Fruit fly (Drosophila melanogaster) whole organism, embryonic: ENCODE measurements around the gene Alh.

Source experiments
- Antp ChIP-seq: fragments of 200-800 bp; sonication (Bioruptor generic); optimal IDR thresholded peaks from 3 replicates; lab custom pipeline; 2016; ENCODE audit warnings: missing biosample characterization, missing genetic modification characterization
- Atf-2 ChIP-seq: fragments of 200-800 bp; sonication (Bioruptor generic); optimal IDR thresholded peaks from 2 replicates; lab custom pipeline; 2016; ENCODE audit warnings: missing biosample characterization, missing genetic modification characterization
- Blimp-1 ChIP-seq: fragments of 200-800 bp; sonication (Bioruptor generic); optimal IDR thresholded peaks from 3 replicates; lab custom pipeline; 2018; ENCODE audit warnings: missing biosample characterization, missing genetic modification characterization, mild to moderate bottlenecking, moderate library complexity, missing genetic modification reagents
- CG10209 ChIP-seq: fragments of 200-800 bp; sonication (Bioruptor generic); optimal IDR thresholded peaks from 3 replicates; lab custom pipeline; 2017; ENCODE audit warnings: missing biosample characterization, mild to moderate bottlenecking, missing genetic modification characterization, missing genetic modification reagents
- CG11695 ChIP-seq: fragments of 200-800 bp; sonication (Bioruptor generic); IDR thresholded peaks from 3 replicates; pipeline ENCODE4 v1.3.6; 2022; ENCODE audit warnings: missing biosample characterization, missing genetic modification characterization
- CG12299 ChIP-seq: fragments of 200-800 bp; sonication (Bioruptor generic); optimal IDR thresholded peaks from 2 replicates; lab custom pipeline; 2018; ENCODE audit warnings: missing biosample characterization, mild to moderate bottlenecking, missing genetic modification characterization
- CG13624 ChIP-seq: fragments of 200-800 bp; sonication (Bioruptor generic); optimal IDR thresholded peaks from 2 replicates; lab custom pipeline; 2016; ENCODE audit warnings: missing biosample characterization, missing genetic modification characterization
- CG15479 ChIP-seq: fragments of 200-800 bp; sonication (Bioruptor generic); optimal IDR thresholded peaks from 3 replicates; lab custom pipeline; 2019; ENCODE audit warnings: missing biosample characterization, mild to moderate bottlenecking, missing genetic modification characterization, moderate library complexity
- CG16815 ChIP-seq: fragments of 200-800 bp; sonication (Bioruptor generic); optimal IDR thresholded peaks from 3 replicates; lab custom pipeline; 2017; ENCODE audit warnings: missing biosample characterization, mild to moderate bottlenecking, missing genetic modification characterization
- CG17186 ChIP-seq: fragments of 200-800 bp; sonication (Bioruptor generic); optimal IDR thresholded peaks from 3 replicates; lab custom pipeline; 2017; ENCODE audit warnings: missing biosample characterization, missing genetic modification reagents, missing genetic modification characterization
- CG2712 ChIP-seq: fragments of 200-800 bp; optimal IDR thresholded peaks from 3 replicates; lab custom pipeline; 2019; ENCODE audit warnings: missing biosample characterization, mild to moderate bottlenecking, missing genetic modification characterization, moderate library complexity
- CG31441 ChIP-seq: fragments of 200-800 bp; sonication (Bioruptor generic); IDR thresholded peaks from 2 replicates; pipeline ENCODE4 v1.3.6; 2022; ENCODE audit warnings: missing biosample characterization, missing genetic modification characterization
- CG33213 ChIP-seq: fragments of 200-800 bp; sonication (Bioruptor generic); optimal IDR thresholded peaks from 3 replicates; lab custom pipeline; 2016; ENCODE audit warnings: missing biosample characterization, missing genetic modification characterization
- CG5245 ChIP-seq: fragments of 200-800 bp; sonication (Bioruptor generic); optimal IDR thresholded peaks from 3 replicates; lab custom pipeline; 2016; ENCODE audit warnings: missing biosample characterization, missing genetic modification characterization
- CG6689 ChIP-seq: fragments of 200-800 bp; sonication (Bioruptor generic); IDR thresholded peaks from 2 replicates; pipeline ENCODE4 v1.3.6; 2022; ENCODE audit warnings: missing biosample characterization, missing genetic modification characterization
- CG8765 ChIP-seq: fragments of 200-800 bp; sonication (Bioruptor generic); IDR thresholded peaks from 2 replicates; pipeline ENCODE4 v1.3.6; 2022; ENCODE audit warnings: missing biosample characterization, missing genetic modification characterization
- CG8944 ChIP-seq: fragments of 200-800 bp; sonication (Bioruptor generic); optimal IDR thresholded peaks from 3 replicates; lab custom pipeline; 2016; ENCODE audit warnings: missing biosample characterization, missing genetic modification characterization
- CG9437 ChIP-seq: fragments of 200-800 bp; sonication (Bioruptor generic); optimal IDR thresholded peaks from 2 replicates; lab custom pipeline; 2018; ENCODE audit warnings: missing biosample characterization, mild to moderate bottlenecking, missing genetic modification characterization
- CG9817 ChIP-seq: fragments of 200-800 bp; sonication (Bioruptor generic); optimal IDR thresholded peaks from 2 replicates; lab custom pipeline; 2018; ENCODE audit warnings: missing biosample characterization, mild to moderate bottlenecking, missing genetic modification characterization, moderate library complexity
- CG9876 ChIP-seq: fragments of 200-800 bp; sonication (Bioruptor generic); optimal IDR thresholded peaks from 2 replicates; lab custom pipeline; 2016; ENCODE audit warnings: missing biosample characterization, missing genetic modification characterization
- GATAe ChIP-seq: fragments of 200-800 bp; sonication (Bioruptor generic); conservative IDR thresholded peaks from 2 replicates; pipeline ENCODE4 v1.3.6; 2022; ENCODE audit warnings: missing biosample characterization, missing genetic modification characterization
- Hmx ChIP-seq: fragments of 200-800 bp; sonication (Bioruptor generic); optimal IDR thresholded peaks from 2 replicates; lab custom pipeline; 2016; ENCODE audit warnings: missing biosample characterization, missing genetic modification characterization
- Hr51 ChIP-seq, 2 experiments: fragments of 200-800 bp; sonication (Bioruptor generic); optimal IDR thresholded peaks; 2 replicates in 1 of 2; 3 replicates in 1 of 2; lab custom pipeline; 2016 to 2018; ENCODE audit warnings: missing biosample characterization in 2 of 2, missing genetic modification characterization in 2 of 2, mild to moderate bottlenecking in 1 of 2, moderate library complexity in 1 of 2
- Hsf ChIP-seq: fragments of 200-800 bp; sonication (Bioruptor generic); optimal IDR thresholded peaks from 3 replicates; lab custom pipeline; 2016; ENCODE audit warnings: missing biosample characterization, missing genetic modification characterization
- Mad ChIP-seq: fragments of 200-800 bp; sonication (Bioruptor generic); optimal IDR thresholded peaks from 2 replicates; lab custom pipeline; 2016; ENCODE audit warnings: missing biosample characterization, missing genetic modification characterization
- Med ChIP-seq: fragments of 200-800 bp; sonication (Bioruptor generic); peaks from one replicate; lab custom pipeline; 2016; ENCODE audit warnings: missing biosample characterization, missing genetic modification characterization, mild to moderate bottlenecking, inconsistent platforms, moderate library complexity
- Mrtf ChIP-seq: fragments of 200-800 bp; sonication (Bioruptor generic); IDR thresholded peaks from 3 replicates; pipeline ENCODE4 v1.3.6; 2022; ENCODE audit warnings: missing biosample characterization, missing genetic modification characterization
- NFAT ChIP-seq: fragments of 200-800 bp; sonication (Bioruptor generic); IDR thresholded peaks from 2 replicates; pipeline ENCODE4 v1.3.6; 2022; ENCODE audit warnings: missing biosample characterization, missing genetic modification characterization
- Oli ChIP-seq: fragments of 200-800 bp; sonication (Bioruptor generic); optimal IDR thresholded peaks from 2 replicates; lab custom pipeline; 2018; ENCODE audit warnings: missing biosample characterization, mild to moderate bottlenecking, missing genetic modification characterization, moderate library complexity
- Opbp ChIP-seq: fragments of 200-800 bp; sonication (Bioruptor generic); IDR thresholded peaks from 3 replicates; pipeline ENCODE4 v1.3.6; 2022; ENCODE audit warnings: missing biosample characterization, missing genetic modification characterization; ENCODE audit not compliant: partially characterized antibody
- Sox100B ChIP-seq: fragments of 200-800 bp; sonication (Bioruptor generic); optimal IDR thresholded peaks from 3 replicates; lab custom pipeline; 2018; ENCODE audit warnings: missing biosample characterization, mild to moderate bottlenecking, missing genetic modification characterization
- TFAM ChIP-seq: fragments of 200-800 bp; sonication (Bioruptor generic); optimal IDR thresholded peaks from 2 replicates; lab custom pipeline; 2017; ENCODE audit warnings: missing biosample characterization, missing genetic modification characterization, inconsistent platforms
- Trl ChIP-seq, 3 experiments: fragments of >200 bp in 2 of 3; fragments of 200-800 bp in 1 of 3; sonication (Bioruptor generic) in 1 of 3; optimal IDR thresholded peaks; 2 replicates in 1 of 3; 3 replicates in 2 of 3; lab custom pipeline; 2016 to 2017; ENCODE audit warnings: missing biosample characterization in 1 of 3, missing genetic modification characterization in 1 of 3
- al ChIP-seq: fragments of 200-800 bp; sonication (Bioruptor generic); IDR thresholded peaks from 2 replicates; pipeline ENCODE4 v1.3.6; 2022; ENCODE audit warnings: missing biosample characterization, missing genetic modification characterization
- cg ChIP-seq: fragments of 200-800 bp; sonication (Bioruptor generic); optimal IDR thresholded peaks from 3 replicates; lab custom pipeline; 2019; ENCODE audit warnings: missing biosample characterization, mild to moderate bottlenecking, missing genetic modification characterization, moderate library complexity
- esg ChIP-seq: fragments of 200-800 bp; sonication (Bioruptor generic); conservative IDR thresholded peaks from 2 replicates; pipeline ENCODE4 v1.3.6; 2022; ENCODE audit warnings: missing biosample characterization, missing genetic modification characterization
- exex ChIP-seq: fragments of 200-800 bp; sonication (Bioruptor generic); optimal IDR thresholded peaks from 4 replicates; lab custom pipeline; 2018; ENCODE audit warnings: missing biosample characterization, mild to moderate bottlenecking, missing genetic modification characterization, moderate library complexity
- grau ChIP-seq: fragments of 200-800 bp; optimal IDR thresholded peaks from 3 replicates; lab custom pipeline; 2019; ENCODE audit warnings: missing biosample characterization, mild to moderate bottlenecking, missing genetic modification characterization, moderate library complexity
- grn ChIP-seq: fragments of 200-800 bp; sonication (Bioruptor generic); optimal IDR thresholded peaks from 3 replicates; lab custom pipeline; 2017; ENCODE audit warnings: missing biosample characterization, missing genetic modification characterization
- ham ChIP-seq: fragments of 200-800 bp; sonication (Bioruptor generic); IDR thresholded peaks from 2 replicates; pipeline ENCODE4 v1.3.6; 2022; ENCODE audit warnings: missing biosample characterization, missing genetic modification characterization
- kni ChIP-seq: fragments of 200-800 bp; sonication (Bioruptor generic); optimal IDR thresholded peaks from 3 replicates; lab custom pipeline; 2017; ENCODE audit warnings: mild to moderate bottlenecking, missing biosample characterization, missing genetic modification reagents, missing genetic modification characterization
- mld ChIP-seq: fragments of 200-800 bp; sonication (Bioruptor generic); IDR thresholded peaks from 3 replicates; pipeline ENCODE4 v1.3.6; 2022; ENCODE audit warnings: missing biosample characterization, missing genetic modification characterization; ENCODE audit not compliant: partially characterized antibody
- odd ChIP-seq: fragments of 200-800 bp; sonication (Bioruptor generic); optimal IDR thresholded peaks from 2 replicates; lab custom pipeline; 2017; ENCODE audit warnings: missing biosample characterization, mild to moderate bottlenecking, missing genetic modification characterization
- pnt ChIP-seq: fragments of 200-800 bp; sonication (Bioruptor generic); optimal IDR thresholded peaks from 3 replicates; lab custom pipeline; 2016; ENCODE audit warnings: missing biosample characterization, missing genetic modification characterization
- salm ChIP-seq: fragments of 200-800 bp; sonication (Bioruptor generic); optimal IDR thresholded peaks from 2 replicates; lab custom pipeline; 2018; ENCODE audit warnings: missing biosample characterization, mild to moderate bottlenecking, missing genetic modification characterization
- sima ChIP-seq: fragments of 200-800 bp; sonication (Bioruptor generic); optimal IDR thresholded peaks from 2 replicates; lab custom pipeline; 2016; ENCODE audit warnings: missing biosample characterization, missing genetic modification characterization
- slou ChIP-seq: fragments of 200-800 bp; sonication (Bioruptor generic); optimal IDR thresholded peaks from 3 replicates; lab custom pipeline; 2016; ENCODE audit warnings: missing biosample characterization, missing genetic modification characterization
- tup ChIP-seq: fragments of 200-800 bp; sonication (Bioruptor generic); optimal IDR thresholded peaks from 2 replicates; lab custom pipeline; 2016; ENCODE audit warnings: missing biosample characterization, mild to moderate bottlenecking, missing genetic modification characterization, moderate library complexity
- wek ChIP-seq: fragments of 200-800 bp; sonication (Bioruptor generic); optimal IDR thresholded peaks from 3 replicates; lab custom pipeline; 2018; ENCODE audit warnings: missing biosample characterization, mild to moderate bottlenecking, missing genetic modification characterization, moderate library complexity

Gene Alh

dm6 chr3R:7108589-7109312, 15.2 kb downstream of the Alh start (continued):
- TF ChIP-seq CG16815 (GFP tag; lab: Kevin White, UChicago) (peak; percentile 92), Sox100B (peak; percentile 97), salm (tag; lab: Kevin White, UChicago) (peak; percentile 90), CG9876 (peak; percentile 67), Atf-2 (GFP tag; lab: Kevin White, UChicago) (peak; percentile 94), CG6689 (GFP tag; lab: Robert Waterston, UW) (no peak), Hr51 (GFP tag; optimal IDR thresholded peaks at IDR 0.05; lab: Kevin White, UChicago) (peak; percentile 69 to 96), kni (peak; percentile 73), Blimp-1 (GFP tag; lab: Kevin White, UChicago) (peak; percentile 98), CG31441 (GFP tag; lab: Robert Waterston, UW) (no peak), esg (GFP tag; lab: Robert Waterston, UW) (no peak), Hsf (peak; percentile 94), CG33213 (GFP tag; lab: Kevin White, UChicago) (peak; percentile 85), Med (GFP tag; lab: Kevin White, UChicago) (peak; percentile 91), CG8765 (GFP tag; lab: Robert Waterston, UW) (no peak), mld (no peak), NFAT (no peak), CG9817 (tag; lab: Kevin White, UChicago) (peak; percentile 68), CG2712 (tag; lab: Kevin White, UChicago) (peak; percentile 99), Antp (peak; percentile 71), Oli (peak; percentile 97), exex (peak; percentile 34), CG9437 (GFP tag; lab: Kevin White, UChicago) (peak; percentile 92), CG11695 (GFP tag; lab: Robert Waterston, UW) (no peak), Mad (GFP tag; lab: Kevin White, UChicago) (peak; percentile 90), slou (peak; percentile 69), Mrtf (GFP tag; lab: Robert Waterston, UW) (no peak), sima (GFP tag; lab: Kevin White, UChicago) (peak; percentile 67), Trl (optimal IDR thresholded peaks at IDR 0.05; lab: Kevin White, UChicago) (peak in 1 of 2 experiments; percentile 69), Trl (GFP tag; optimal IDR thresholded peaks at IDR 0.05; lab: Kevin White, UChicago) (peak; percentile 76), al (GFP tag; lab: Robert Waterston, UW) (no peak), wek (GFP tag; lab: Kevin White, UChicago) (peak; percentile 58), grn (GFP tag; lab: Kevin White, UChicago) (peak; percentile 58), TFAM (peak; percentile 89), CG10209 (GFP tag; lab: Kevin White, UChicago) (peak; percentile 93), GATAe (GFP tag; lab: Robert Waterston, UW) (no peak), grau (tag; lab: Kevin White, UChicago) (peak; percentile 94), odd (peak; percentile 86), cg (GFP tag; lab: Kevin White, UChicago) (peak; percentile 95), Hmx (GFP tag; lab: Kevin White, UChicago) (peak; percentile 77), CG5245 (GFP tag; lab: Kevin White, UChicago) (peak; percentile 93), CG13624 (GFP tag; lab: Kevin White, UChicago) (peak; percentile 78), Opbp (GFP tag; lab: Robert Waterston, UW) (no peak), pnt (GFP tag; lab: Kevin White, UChicago) (peak; percentile 88), CG8944 (peak; percentile 90), CG17186 (GFP tag; lab: Kevin White, UChicago) (peak; percentile 89), CG15479 (peak; percentile 51), tup (GFP tag; lab: Kevin White, UChicago) (peak; percentile 63), CG12299 (tag; lab: Kevin White, UChicago) (peak; percentile 84), ham (no peak)
